Fruit fly (Drosophila melanogaster): ENCODE results near the gene Lip4.

dm6 chr2L:10502862-10503261 is 24.5 kb upstream of the Lip4 start:
- no peak for TF ChIP-seq psq (optimal IDR thresholded peaks at IDR 0.05)
- no peak for TF ChIP-seq h (optimal IDR thresholded peaks at IDR 0.05)
- TF ChIP-seq ttk (optimal IDR thresholded peaks at IDR 0.05) = no peak
- no peak for TF ChIP-seq insv (optimal IDR thresholded peaks at IDR 0.05)
- TF ChIP-seq Sin3A (optimal IDR thresholded peaks at IDR 0.05) = no peak
